Fruit fly (Drosophila melanogaster): ENCODE results near the gene att-ORFB.
A peak's percentile ranks its signal among the peaks of the same experiment; 100 is the strongest.

The att-ORFB gene

DNA sequence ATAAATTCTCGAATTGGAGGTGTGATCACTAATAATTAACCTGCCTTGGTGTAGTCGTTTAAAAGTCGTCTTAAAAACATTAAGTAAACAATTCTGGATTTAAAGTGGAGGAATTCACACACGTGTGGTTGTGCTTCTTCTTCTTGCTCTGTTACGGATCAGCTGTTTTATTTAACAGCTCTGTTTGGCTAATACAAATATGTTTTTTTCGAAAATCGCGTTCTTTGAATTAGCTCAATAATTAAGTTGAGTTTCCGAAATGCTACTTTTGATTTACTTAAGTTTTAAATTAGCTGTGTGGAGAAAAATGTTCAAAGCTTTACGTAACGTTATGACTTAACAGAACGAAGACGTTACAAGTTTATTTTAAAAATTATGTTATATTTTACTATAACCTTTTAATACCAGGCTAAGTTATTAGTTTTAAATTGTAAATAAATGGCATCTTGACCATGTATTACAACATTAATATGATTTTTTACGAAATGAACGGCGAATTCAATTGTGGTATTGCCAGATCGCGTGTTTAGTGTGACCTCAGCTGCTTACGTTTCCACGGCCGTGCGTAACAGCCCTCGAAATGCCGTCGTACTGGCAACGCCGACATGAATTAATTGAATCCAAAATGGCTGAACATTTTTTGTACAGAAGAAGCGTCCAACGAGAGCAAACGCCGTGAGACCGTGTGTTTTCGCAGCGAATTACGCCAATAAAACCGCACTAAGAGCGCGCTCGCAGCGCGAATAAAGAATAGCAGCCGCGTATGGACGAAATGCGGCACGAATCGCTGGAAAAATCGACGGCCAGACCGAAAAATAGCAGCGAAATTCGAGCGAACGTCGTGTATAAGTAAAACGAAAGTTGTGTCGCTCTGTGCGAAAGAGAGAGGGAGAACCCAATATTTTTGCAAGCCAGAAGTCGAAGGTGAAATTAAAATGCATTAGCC is 38.6 kb upstream of the att-ORFB start, which contains the start of the genes Pus1 and bon (continued):
- TF ChIP-seq Hr39 (GFP tag; optimal IDR thresholded peaks at IDR 0.05) (peak; percentile 26), salr (GFP tag; optimal IDR thresholded peaks at IDR 0.05) (no peak), Sox14 (GFP tag; optimal IDR thresholded peaks at IDR 0.05) (no peak), Eip78C (GFP tag) (peak; percentile 65), CG10669 (GFP tag; optimal IDR thresholded peaks at IDR 0.05) (no peak), net (GFP tag; optimal IDR thresholded peaks at IDR 0.05) (no peak), acj6 (GFP tag; optimal IDR thresholded peaks at IDR 0.05) (peak; percentile 12), eg (GFP tag; IDR thresholded peaks at IDR 0.05) (0 out of 3 replicates have a peak, but pooled peaks have one; percentile 14), topi (GFP tag; optimal IDR thresholded peaks at IDR 0.05) (peak; percentile 3), CG7368 (GFP tag; optimal IDR thresholded peaks at IDR 0.05) (no peak)

DNA sequence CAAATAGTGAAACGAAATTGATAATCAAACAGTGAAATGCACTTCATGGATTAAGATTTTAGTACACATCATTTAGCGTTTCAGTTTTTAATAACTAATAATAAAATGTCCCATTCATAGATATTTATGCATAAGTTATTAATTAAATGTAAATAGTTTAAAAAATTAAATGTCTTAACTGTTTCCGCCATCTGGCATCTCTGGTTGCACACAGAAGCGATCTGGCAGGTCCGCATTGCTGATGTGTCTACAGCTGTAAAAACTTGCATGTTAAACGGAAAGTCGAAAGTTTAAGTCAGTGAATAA is 34.2 kb upstream of the att-ORFB start, which contains the start of gene Srp72:
TSS of gene Srp72 (plus strand) at position 232 of the 306 bp plus-strand sequence.
- TF ChIP-seq spab (GFP tag; optimal IDR thresholded peaks at IDR 0.05) (no peak), Gug (GFP tag; IDR thresholded peaks at IDR 0.05) (peak; percentile 36; the same call in 1 of the 2 replicates), Sox14 (GFP tag; optimal IDR thresholded peaks at IDR 0.05) (peak; percentile 26), CG8632 (GFP tag; optimal IDR thresholded peaks at IDR 0.05) (peak; percentile 29), vri (GFP tag; optimal IDR thresholded peaks at IDR 0.05) (no peak), CG32006 (GFP tag; optimal IDR thresholded peaks at IDR 0.05) (peak; percentile 34), achi (GFP tag; optimal IDR thresholded peaks at IDR 0.05) (peak; percentile 56), Eip75B (GFP tag; optimal IDR thresholded peaks at IDR 0.05) (peak; percentile 40), CG4318 (GFP tag; optimal IDR thresholded peaks at IDR 0.05) (no peak), CG31627 (GFP tag; optimal IDR thresholded peaks at IDR 0.05) (peak; percentile 43), salr (GFP tag; optimal IDR thresholded peaks at IDR 0.05) (no peak), dsx (GFP tag; optimal IDR thresholded peaks at IDR 0.05; ENCODE audit: poor library complexity, severe bottlenecking) (no peak), CG6808 (GFP tag; optimal IDR thresholded peaks at IDR 0.05) (peak; percentile 41), Ets21C (GFP tag; optimal IDR thresholded peaks at IDR 0.05) (peak; percentile 0), cyc (GFP tag; optimal IDR thresholded peaks at IDR 0.05) (peak; percentile 31), CG11762 (GFP tag; optimal IDR thresholded peaks at IDR 0.05; ENCODE audit: insufficient read depth) (no peak), CG7368 (GFP tag; optimal IDR thresholded peaks at IDR 0.05) (peak; percentile 35), Smox (GFP tag; optimal IDR thresholded peaks at IDR 0.05) (peak; percentile 53), CG9139 (GFP tag; optimal IDR thresholded peaks at IDR 0.05) (no peak), Hr38 (GFP tag; optimal IDR thresholded peaks at IDR 0.05) (no peak), Hr39 (GFP tag; optimal IDR thresholded peaks at IDR 0.05) (peak; percentile 45), CG1621 (tag; optimal IDR thresholded peaks at IDR 0.05) (no peak), CG11294 (GFP tag; IDR thresholded peaks at IDR 0.05) (peak; percentile 8; the same call in 1 of the 2 replicates), acj6 (GFP tag; optimal IDR thresholded peaks at IDR 0.05) (peak; percentile 58), CG6792 (GFP tag; optimal IDR thresholded peaks at IDR 0.05) (peak; percentile 6), Met (GFP tag; optimal IDR thresholded peaks at IDR 0.05) (peak; percentile 55), CG11902 (GFP tag; optimal IDR thresholded peaks at IDR 0.05) (peak; percentile 46), OdsH (GFP tag; optimal IDR thresholded peaks at IDR 0.05) (peak; percentile 54), CG8119 (GFP tag; IDR thresholded peaks at IDR 0.05) (peak; percentile 58; the same call in 1 of the 3 replicates), lz (GFP tag; optimal IDR thresholded peaks at IDR 0.05) (peak; percentile 55), Blimp-1 (GFP tag; optimal IDR thresholded peaks at IDR 0.05) (no peak), CG34406 (GFP tag; optimal IDR thresholded peaks at IDR 0.05) (peak; percentile 44), CG6854 (GFP tag; optimal IDR thresholded peaks at IDR 0.05) (no peak), ss (GFP tag; optimal IDR thresholded peaks at IDR 0.05) (peak in 1 of 2 experiments; percentile 15), fd59A (GFP tag; optimal IDR thresholded peaks at IDR 0.05) (no peak), CG6163 (GFP tag; IDR thresholded peaks at IDR 0.05) (no peak), dac (GFP tag; optimal IDR thresholded peaks at IDR 0.05) (no peak), CG8319 (GFP tag; optimal IDR thresholded peaks at IDR 0.05) (peak; percentile 54), CG10631 (GFP tag; optimal IDR thresholded peaks at IDR 0.05) (peak; percentile 48), Sox102F (GFP tag; optimal IDR thresholded peaks at IDR 0.05) (peak; percentile 20), pdm3 (GFP tag; optimal IDR thresholded peaks at IDR 0.05) (peak; percentile 55), topi (GFP tag; optimal IDR thresholded peaks at IDR 0.05) (peak; percentile 45), fd85E (GFP tag; optimal IDR thresholded peaks at IDR 0.05) (no peak)

All from whole organism, prepupa.